Fruit fly (Drosophila melanogaster) whole organism, embryonic: Measurements from ENCODE around the gene CG17778.

Source experiments
- CG10321 ChIP-seq: fragments of 200-800 bp; sonication (Bioruptor generic); IDR thresholded peaks from 2 replicates; pipeline ENCODE4 v1.3.6; 2022; ENCODE audit warnings: missing biosample characterization, missing genetic modification characterization
- CG12236 ChIP-seq: fragments of 200-800 bp; sonication (Bioruptor generic); optimal IDR thresholded peaks from 2 replicates; lab custom pipeline; 2016; ENCODE audit warnings: missing biosample characterization, missing genetic modification characterization
- CG13424 ChIP-seq: fragments of 200-800 bp; sonication (Bioruptor generic); optimal IDR thresholded peaks from 2 replicates; lab custom pipeline; 2019; ENCODE audit warnings: missing biosample characterization, mild to moderate bottlenecking, missing genetic modification characterization, moderate library complexity
- CG14860 ChIP-seq: fragments of 200-800 bp; sonication (Bioruptor generic); IDR thresholded peaks from 3 replicates; pipeline ENCODE4 v1.3.6; 2022; ENCODE audit warnings: missing biosample characterization, missing genetic modification characterization; ENCODE audit not compliant: partially characterized antibody
- CG15696 ChIP-seq: fragments of 200-800 bp; sonication (Bioruptor generic); optimal IDR thresholded peaks from 2 replicates; lab custom pipeline; 2019; ENCODE audit warnings: missing biosample characterization, mild to moderate bottlenecking, missing genetic modification characterization, moderate library complexity
- CG1603 ChIP-seq: fragments of 200-800 bp; sonication (Bioruptor generic); optimal IDR thresholded peaks from 2 replicates; lab custom pipeline; 2019; ENCODE audit warnings: missing biosample characterization, mild to moderate bottlenecking, missing genetic modification characterization, moderate library complexity
- CG17328 ChIP-seq: fragments of 200-800 bp; sonication (Bioruptor generic); IDR thresholded peaks from 2 replicates; pipeline ENCODE4 v1.3.6; 2022; ENCODE audit warnings: missing biosample characterization, missing genetic modification characterization
- CG1832 ChIP-seq: fragments of 200-800 bp; sonication (Bioruptor generic); optimal IDR thresholded peaks from 2 replicates; lab custom pipeline; 2017; ENCODE audit warnings: missing biosample characterization, mild to moderate bottlenecking, missing genetic modification characterization, inconsistent platforms
- CG30431 ChIP-seq: fragments of 200-800 bp; sonication (Bioruptor generic); optimal IDR thresholded peaks from 2 replicates; lab custom pipeline; 2017; ENCODE audit warnings: missing biosample characterization, missing genetic modification characterization
- CG3163 ChIP-seq: fragments of 200-800 bp; sonication (Bioruptor generic); optimal IDR thresholded peaks from 3 replicates; lab custom pipeline; 2016; ENCODE audit warnings: missing biosample characterization, missing genetic modification characterization
- CG34422 ChIP-seq: fragments of 200-800 bp; sonication (Bioruptor generic); IDR thresholded peaks from 3 replicates; pipeline ENCODE4 v1.3.6; 2022; ENCODE audit warnings: missing biosample characterization, missing genetic modification characterization
- CG4282 ChIP-seq: fragments of 200-800 bp; sonication (Bioruptor generic); optimal IDR thresholded peaks from 2 replicates; lab custom pipeline; 2016; ENCODE audit warnings: missing biosample characterization, missing genetic modification characterization
- CG4424 ChIP-seq: fragments of 200-800 bp; sonication (Bioruptor generic); optimal IDR thresholded peaks from 3 replicates; lab custom pipeline; 2016; ENCODE audit warnings: missing biosample characterization, missing genetic modification characterization
- CG6765 ChIP-seq: fragments of 200-800 bp; sonication (Bioruptor generic); optimal IDR thresholded peaks from 3 replicates; lab custom pipeline; 2017; ENCODE audit warnings: missing biosample characterization, mild to moderate bottlenecking, missing genetic modification characterization
- CG7271 ChIP-seq: fragments of 200-800 bp; sonication (Bioruptor generic); optimal IDR thresholded peaks from 2 replicates; lab custom pipeline; 2018; ENCODE audit warnings: missing biosample characterization, mild to moderate bottlenecking, missing genetic modification characterization, moderate library complexity
- CoRest ChIP-seq: fragments of 200-800 bp; sonication (Bioruptor generic); optimal IDR thresholded peaks from 3 replicates; lab custom pipeline; 2018; ENCODE audit warnings: missing biosample characterization, mild to moderate bottlenecking, missing genetic modification characterization, moderate library complexity
- D ChIP-seq, 2 experiments: fragments of 200-800 bp in 1 of 2; fragments of >200 bp in 1 of 2; sonication (Bioruptor generic) in 1 of 2; optimal IDR thresholded peaks; 2 replicates in 1 of 2; 3 replicates in 1 of 2; lab custom pipeline; 2017; ENCODE audit warnings: mild to moderate bottlenecking in 1 of 2, missing biosample characterization in 1 of 2, missing genetic modification characterization in 1 of 2, missing genetic modification reagents in 1 of 2
- D19B ChIP-seq: fragments of 200-800 bp; sonication (Bioruptor generic); optimal IDR thresholded peaks from 2 replicates; lab custom pipeline; 2017; ENCODE audit warnings: missing biosample characterization, mild to moderate bottlenecking, missing genetic modification characterization
- Dip2 ChIP-seq: fragments of 200-800 bp; sonication (Bioruptor generic); IDR thresholded peaks from 2 replicates; pipeline ENCODE4 v1.3.6; 2022; ENCODE audit warnings: missing biosample characterization, missing genetic modification characterization
- Dip3 ChIP-seq: fragments of 200-800 bp; sonication (Bioruptor generic); optimal IDR thresholded peaks from 3 replicates; lab custom pipeline; 2016; ENCODE audit warnings: missing biosample characterization, missing genetic modification characterization
- Fer1 ChIP-seq: fragments of 200-800 bp; sonication (Bioruptor generic); optimal IDR thresholded peaks from 2 replicates; lab custom pipeline; 2017; ENCODE audit warnings: missing biosample characterization, mild to moderate bottlenecking, missing genetic modification characterization
- Gsc ChIP-seq: fragments of 200-800 bp; sonication (Bioruptor generic); IDR thresholded peaks from 2 replicates; pipeline ENCODE4 v1.3.6; 2022; ENCODE audit warnings: missing biosample characterization, missing genetic modification characterization
- HLHmδ ChIP-seq: fragments of 200-800 bp; sonication (Bioruptor generic); optimal IDR thresholded peaks from 2 replicates; lab custom pipeline; 2018; ENCODE audit warnings: missing biosample characterization, mild to moderate bottlenecking, missing genetic modification characterization, moderate library complexity
- Hmx ChIP-seq: fragments of 200-800 bp; sonication (Bioruptor generic); optimal IDR thresholded peaks from 2 replicates; lab custom pipeline; 2016; ENCODE audit warnings: missing biosample characterization, missing genetic modification characterization
- MTF-1 ChIP-seq: fragments of 200-800 bp; sonication (Bioruptor generic); optimal IDR thresholded peaks from 2 replicates; lab custom pipeline; 2018; ENCODE audit warnings: missing biosample characterization, mild to moderate bottlenecking, missing genetic modification characterization, borderline replicate concordance
- NFAT ChIP-seq: fragments of 200-800 bp; sonication (Bioruptor generic); IDR thresholded peaks from 2 replicates; pipeline ENCODE4 v1.3.6; 2022; ENCODE audit warnings: missing biosample characterization, missing genetic modification characterization
- Neu2 ChIP-seq: fragments of 200-800 bp; sonication (Bioruptor generic); optimal IDR thresholded peaks from 3 replicates; lab custom pipeline; 2016; ENCODE audit warnings: missing biosample characterization, missing genetic modification characterization, borderline replicate concordance
- Sox100B ChIP-seq: fragments of 200-800 bp; sonication (Bioruptor generic); optimal IDR thresholded peaks from 3 replicates; lab custom pipeline; 2018; ENCODE audit warnings: missing biosample characterization, mild to moderate bottlenecking, missing genetic modification characterization
- aop ChIP-seq: fragments of 200-800 bp; sonication (Bioruptor generic); IDR thresholded peaks from 2 replicates; pipeline ENCODE4 v1.3.6; 2022; ENCODE audit warnings: missing biosample characterization, missing genetic modification characterization
- ato ChIP-seq: fragments of 200-800 bp; sonication (Bioruptor generic); IDR thresholded peaks from 2 replicates; pipeline ENCODE4 v1.3.6; 2022; ENCODE audit warnings: missing biosample characterization, missing genetic modification characterization; ENCODE audit not compliant: partially characterized antibody
- az2 ChIP-seq: fragments of 200-800 bp; sonication (Bioruptor generic); optimal IDR thresholded peaks from 3 replicates; lab custom pipeline; 2016; ENCODE audit warnings: missing biosample characterization, missing genetic modification characterization
- crc ChIP-seq: fragments of 200-800 bp; sonication (Bioruptor generic); optimal IDR thresholded peaks from 2 replicates; lab custom pipeline; 2016; ENCODE audit warnings: missing biosample characterization, missing genetic modification characterization
- dati ChIP-seq: fragments of 200-800 bp; sonication (Bioruptor generic); IDR thresholded peaks from 2 replicates; pipeline ENCODE4 v1.3.6; 2022; ENCODE audit warnings: missing biosample characterization, missing genetic modification characterization
- fd3F ChIP-seq: fragments of 200-800 bp; sonication (Bioruptor generic); optimal IDR thresholded peaks from 2 replicates; lab custom pipeline; 2018; ENCODE audit warnings: missing biosample characterization, mild to moderate bottlenecking, missing genetic modification characterization, moderate library complexity
- ftz-f1 ChIP-seq: fragments of 200-800 bp; sonication (Bioruptor generic); optimal IDR thresholded peaks from 2 replicates; lab custom pipeline; 2016; ENCODE audit warnings: missing biosample characterization, missing genetic modification characterization
- gcm2 ChIP-seq: fragments of 200-800 bp; sonication (Bioruptor generic); optimal IDR thresholded peaks from 2 replicates; lab custom pipeline; 2016; ENCODE audit warnings: missing biosample characterization, missing genetic modification characterization
- gsb-n ChIP-seq: fragments of 200-800 bp; sonication (Bioruptor generic); optimal IDR thresholded peaks from 3 replicates; lab custom pipeline; 2018; ENCODE audit warnings: missing biosample characterization, mild to moderate bottlenecking, missing genetic modification characterization
- ind ChIP-seq: fragments of 200-800 bp; sonication (Bioruptor generic); optimal IDR thresholded peaks from 3 replicates; lab custom pipeline; 2016; ENCODE audit warnings: missing biosample characterization, missing genetic modification characterization
- jumu ChIP-seq: fragments of 200-800 bp; sonication (Bioruptor generic); optimal IDR thresholded peaks from 3 replicates; lab custom pipeline; 2016; ENCODE audit warnings: missing biosample characterization, missing genetic modification characterization
- klu ChIP-seq: fragments of 200-800 bp; sonication (Bioruptor generic); IDR thresholded peaks from 2 replicates; pipeline ENCODE4 v1.3.6; 2022; ENCODE audit warnings: missing biosample characterization, missing genetic modification characterization
- mam ChIP-seq: fragments of 200-800 bp; sonication (Bioruptor generic); optimal IDR thresholded peaks from 3 replicates; lab custom pipeline; 2016; ENCODE audit warnings: missing biosample characterization, missing genetic modification characterization
- nerfin-2 ChIP-seq: fragments of 200-800 bp; sonication (Bioruptor generic); IDR thresholded peaks from 2 replicates; pipeline ENCODE4 v1.3.6; 2022; ENCODE audit warnings: missing biosample characterization, missing genetic modification characterization; ENCODE audit not compliant: partially characterized antibody
- pnt ChIP-seq: fragments of 200-800 bp; sonication (Bioruptor generic); optimal IDR thresholded peaks from 3 replicates; lab custom pipeline; 2016; ENCODE audit warnings: missing biosample characterization, missing genetic modification characterization
- pum ChIP-seq: fragments of 200-800 bp; sonication (Bioruptor generic); optimal IDR thresholded peaks from 2 replicates; lab custom pipeline; 2016; ENCODE audit warnings: missing biosample characterization, missing genetic modification characterization
- sc ChIP-seq, 3 experiments: fragments of >200 bp in 2 of 3; fragments of 200-800 bp in 1 of 3; sonication (Bioruptor generic) in 1 of 3; optimal IDR thresholded peaks; 2 replicates in 2 of 3; 3 replicates in 1 of 3; lab custom pipeline; 2017; ENCODE audit warnings: mild to moderate bottlenecking in 1 of 3, missing biosample characterization in 1 of 3, missing genetic modification characterization in 1 of 3, missing genetic modification reagents in 1 of 3
- sens ChIP-seq: fragments of 200-800 bp; sonication (Bioruptor generic); peaks from one replicate; lab custom pipeline; 2016; ENCODE audit warnings: missing biosample characterization, missing genetic modification characterization
- sna ChIP-seq: fragments of 200-800 bp; sonication (Bioruptor generic); IDR thresholded peaks from 2 replicates; pipeline ENCODE4 v1.3.6; 2022; ENCODE audit warnings: missing biosample characterization, missing genetic modification characterization; ENCODE audit not compliant: partially characterized antibody
- sob ChIP-seq: fragments of 200-800 bp; sonication (Bioruptor generic); IDR thresholded peaks from 2 replicates; pipeline ENCODE4 v1.3.6; 2022; ENCODE audit warnings: missing biosample characterization, missing genetic modification characterization
- tap ChIP-seq: fragments of 200-800 bp; optimal IDR thresholded peaks from 3 replicates; lab custom pipeline; 2019; ENCODE audit warnings: missing biosample characterization, mild to moderate bottlenecking, missing genetic modification characterization, moderate library complexity
- tx ChIP-seq: fragments of 200-800 bp; sonication (Bioruptor generic); optimal IDR thresholded peaks from 2 replicates; lab custom pipeline; 2016; ENCODE audit warnings: missing biosample characterization, missing genetic modification characterization
- zfh2 ChIP-seq: fragments of 200-800 bp; sonication (Bioruptor generic); optimal IDR thresholded peaks from 2 replicates; lab custom pipeline; 2016; ENCODE audit warnings: missing biosample characterization, missing genetic modification characterization

CG17778 gene

DNA sequence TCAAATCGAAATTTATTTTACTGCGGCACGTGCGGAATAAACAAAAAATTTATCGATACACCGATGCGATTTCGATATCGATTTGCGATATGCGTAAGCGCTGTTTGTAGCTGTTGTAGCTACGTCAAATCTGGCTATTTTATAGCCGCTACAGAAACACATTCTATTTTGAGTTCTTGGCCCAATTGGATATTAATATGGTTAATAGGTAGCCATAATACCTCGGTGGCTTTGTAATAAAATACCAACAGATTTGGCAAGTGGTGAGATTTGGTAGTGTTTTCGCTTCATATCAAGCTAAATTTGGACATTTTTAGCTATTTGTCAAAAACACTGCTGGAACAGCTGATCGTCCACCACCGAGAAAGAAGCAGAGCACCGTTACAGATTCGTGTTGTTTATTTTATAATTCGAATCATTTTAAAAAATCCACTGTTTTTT, 6.9 kb upstream of the CG17778 start, which contains the start of the genes CG18273 and CG3156 (continued):
- TF ChIP-seq fd3F: no peak
- no peak; the same call in none of the 2 replicates for TF ChIP-seq nerfin-2 (GFP tag; lab: Robert Waterston, UW)
- no peak for TF ChIP-seq ind
- no peak for TF ChIP-seq Sox100B (GFP tag; lab: Kevin White, UChicago)
- TF ChIP-seq sc (optimal IDR thresholded peaks at IDR 0.05; lab: Kevin White, UChicago): no peak
- TF ChIP-seq sc (GFP tag; optimal IDR thresholded peaks at IDR 0.05; lab: Kevin White, UChicago): no peak
- TF ChIP-seq jumu (GFP tag; lab: Kevin White, UChicago): peak; percentile 1
- no peak for TF ChIP-seq sob
- TF ChIP-seq tx (GFP tag; lab: Kevin White, UChicago): no peak
- TF ChIP-seq CG1832 (GFP tag; lab: Kevin White, UChicago): no peak
- no peak for TF ChIP-seq CG15696 (tag; lab: Kevin White, UChicago)
- TF ChIP-seq CG34422: no peak
- TF ChIP-seq az2 (GFP tag; lab: Kevin White, UChicago): no peak
- TF ChIP-seq Gsc: no peak
- no peak for TF ChIP-seq CG7271 (tag; lab: Kevin White, UChicago)
- TF ChIP-seq zfh2 (GFP tag; lab: Kevin White, UChicago): peak; percentile 36
- TF ChIP-seq Dip2 (GFP tag; lab: Robert Waterston, UW): no peak
- no peak for TF ChIP-seq ato (GFP tag; lab: Robert Waterston, UW)
- peak; percentile 24 for TF ChIP-seq CG13424 (tag; lab: Kevin White, UChicago)
- TF ChIP-seq CG4282: no peak
- no peak for TF ChIP-seq CG30431 (GFP tag; lab: Kevin White, UChicago)
- no peak for TF ChIP-seq D19B (GFP tag; lab: Kevin White, UChicago)
- peak; percentile 86 for TF ChIP-seq sens (GFP tag; lab: Kevin White, UChicago)
- no peak for TF ChIP-seq HLHmδ (GFP tag; lab: Kevin White, UChicago)
- peak; percentile 34 for TF ChIP-seq mam (GFP tag; lab: Kevin White, UChicago)
- no peak for TF ChIP-seq D (optimal IDR thresholded peaks at IDR 0.05; lab: Kevin White, UChicago)
- TF ChIP-seq D (GFP tag; optimal IDR thresholded peaks at IDR 0.05; lab: Kevin White, UChicago): no peak
- TF ChIP-seq CG6765: no peak
- TF ChIP-seq Hmx (GFP tag; lab: Kevin White, UChicago): no peak
- no peak for TF ChIP-seq CG4424 (GFP tag; lab: Kevin White, UChicago)
- no peak for TF ChIP-seq ftz-f1 (GFP tag; lab: Kevin White, UChicago)
- peak; percentile 48; the same call in 1 of the 3 replicates for TF ChIP-seq CG14860
- TF ChIP-seq MTF-1 (GFP tag; lab: Kevin White, UChicago): no peak
- TF ChIP-seq CoRest (tag; lab: Kevin White, UChicago): peak; percentile 55
- TF ChIP-seq pnt: no peak
- no peak for TF ChIP-seq gcm2 (GFP tag; lab: Kevin White, UChicago)
- TF ChIP-seq tap (tag; lab: Kevin White, UChicago): no peak
- TF ChIP-seq Fer1 (GFP tag; lab: Kevin White, UChicago): no peak
- TF ChIP-seq CG10321 (GFP tag; lab: Robert Waterston, UW): no peak
- TF ChIP-seq dati (GFP tag; lab: Robert Waterston, UW): no peak
- no peak for TF ChIP-seq crc (GFP tag; lab: Kevin White, UChicago)
- no peak for TF ChIP-seq pum
- TF ChIP-seq gsb-n (tag; lab: Kevin White, UChicago): peak; percentile 21
- no peak for TF ChIP-seq aop (GFP tag; lab: Robert Waterston, UW)
- no peak for TF ChIP-seq Dip3 (GFP tag; lab: Kevin White, UChicago)
- no peak for TF ChIP-seq NFAT (GFP tag; lab: Robert Waterston, UW)
- TF ChIP-seq CG12236 (GFP tag; lab: Kevin White, UChicago): no peak
- TF ChIP-seq klu (GFP tag; lab: Robert Waterston, UW): no peak
- no peak for TF ChIP-seq CG17328 (GFP tag; lab: Robert Waterston, UW)
- 0 out of 2 replicates have a peak, but pooled peaks have one; percentile 47 for TF ChIP-seq sna (GFP tag; lab: Robert Waterston, UW)
- no peak for TF ChIP-seq Neu2 (GFP tag; lab: Kevin White, UChicago)
- TF ChIP-seq CG3163 (GFP tag; lab: Kevin White, UChicago): no peak
- TF ChIP-seq CG1603 (tag; lab: Kevin White, UChicago): no peak
